Worm (Caenorhabditis elegans) whole organism, L3 larva: ENCODE measurements around the gene haf-7.

Experiments used
- R02D3.7 ChIP-seq: fragments of 150-350 bp; optimal IDR thresholded peaks from 2 replicates; lab custom pipeline; 2014; ENCODE audit warnings: missing biosample characterization, missing genetic modification characterization
- ZK546.5 ChIP-seq: sonication (generic microtip); optimal IDR thresholded peaks from 2 replicates; lab custom pipeline; 2017; ENCODE audit warnings: missing biosample characterization, missing genetic modification characterization
- aly-2 ChIP-seq: fragments of 150-350 bp; optimal IDR thresholded peaks from 2 replicates; lab custom pipeline; 2014; ENCODE audit warnings: missing biosample characterization, missing genetic modification characterization
- ceh-16 ChIP-seq: sonication (generic microtip); optimal IDR thresholded peaks from 2 replicates; lab custom pipeline; 2017; ENCODE audit warnings: missing biosample characterization, missing genetic modification characterization
- ceh-9 ChIP-seq: sonication (generic microtip); optimal IDR thresholded peaks from 2 replicates; lab custom pipeline; 2018; ENCODE audit warnings: missing biosample characterization, missing genetic modification characterization
- elt-1 ChIP-seq: fragments of 150-350 bp; optimal IDR thresholded peaks from 2 replicates; lab custom pipeline; 2014; ENCODE audit warnings: missing biosample characterization, missing genetic modification characterization
- elt-2 ChIP-seq: sonication (generic microtip); optimal IDR thresholded peaks from 2 replicates; lab custom pipeline; 2016; ENCODE audit warnings: missing genetic modification reagents, mild to moderate bottlenecking, missing genetic modification characterization, missing compliant biosample characterization
- elt-3 ChIP-seq, 3 experiments: fragments of 150-350 bp in 1 of 3; sonication (generic microtip) in 2 of 3; optimal IDR thresholded peaks; 2 replicates in 2 of 3; 4 replicates in 1 of 3; lab custom pipeline; 2014 to 2017; ENCODE audit warnings: missing biosample characterization in 3 of 3, missing genetic modification characterization in 3 of 3
- eor-1 ChIP-seq, 2 experiments: fragments of 150-350 bp; optimal IDR thresholded peaks; 2 replicates each; lab custom pipeline; 2014 to 2018; ENCODE audit warnings: missing biosample characterization in 2 of 2, missing genetic modification characterization in 2 of 2
- fkh-10 ChIP-seq: sonication (generic microtip); optimal IDR thresholded peaks from 2 replicates; lab custom pipeline; 2017; ENCODE audit warnings: missing biosample characterization, missing genetic modification reagents, missing genetic modification characterization
- fkh-2 ChIP-seq: fragments of 150-350 bp; optimal IDR thresholded peaks from 2 replicates; lab custom pipeline; 2014; ENCODE audit warnings: missing biosample characterization, missing genetic modification reagents, missing genetic modification characterization
- fos-1 ChIP-seq: fragments of 150-350 bp; optimal IDR thresholded peaks from 2 replicates; lab custom pipeline; 2014; ENCODE audit warnings: missing biosample characterization, missing genetic modification characterization
- hmg-11 ChIP-seq: sonication (generic microtip); optimal IDR thresholded peaks from 2 replicates; lab custom pipeline; 2016; ENCODE audit warnings: missing genetic modification characterization, missing compliant biosample characterization
- jun-1 ChIP-seq: fragments of 150-350 bp; optimal IDR thresholded peaks from 2 replicates; lab custom pipeline; 2014; ENCODE audit warnings: missing biosample characterization, missing genetic modification reagents, missing genetic modification characterization
- lin-15B ChIP-seq: fragments of 150-350 bp; optimal IDR thresholded peaks from 2 replicates; lab custom pipeline; 2014; ENCODE audit warnings: missing biosample characterization, missing genetic modification characterization
- lin-39 ChIP-seq: fragments of 150-350 bp; optimal IDR thresholded peaks from 2 replicates; lab custom pipeline; 2018; ENCODE audit warnings: missing biosample characterization, missing genetic modification reagents, missing genetic modification characterization
- mdl-1 ChIP-seq: fragments of 150-350 bp; optimal IDR thresholded peaks from 2 replicates; lab custom pipeline; 2014; ENCODE audit warnings: missing biosample characterization, missing genetic modification characterization
- mml-1 ChIP-seq: fragments of 150-350 bp; sonication (generic microtip); optimal IDR thresholded peaks from 3 replicates; lab custom pipeline; 2014; ENCODE audit warnings: missing biosample characterization, missing genetic modification characterization
- nfya-1 ChIP-seq: sonication (generic microtip); optimal IDR thresholded peaks from 2 replicates; lab custom pipeline; 2017; ENCODE audit warnings: missing genetic modification characterization, mild to moderate bottlenecking, missing compliant biosample characterization, antibody characterized with exemption, moderate library complexity; ENCODE audit not compliant: insufficient read depth
- nhr-12 ChIP-seq: fragments of 150-350 bp; optimal IDR thresholded peaks from 2 replicates; lab custom pipeline; 2014; ENCODE audit warnings: missing biosample characterization, missing genetic modification characterization
- nhr-237 ChIP-seq: fragments of 150-350 bp; optimal IDR thresholded peaks from 2 replicates; lab custom pipeline; 2014; ENCODE audit warnings: missing biosample characterization, missing genetic modification characterization
- nhr-25 ChIP-seq: sonication (generic microtip); optimal IDR thresholded peaks from 2 replicates; lab custom pipeline; 2017; ENCODE audit warnings: missing biosample characterization, missing genetic modification characterization
- nhr-67 ChIP-seq: fragments of 150-350 bp; optimal IDR thresholded peaks from 2 replicates; lab custom pipeline; 2014; ENCODE audit warnings: missing biosample characterization, missing genetic modification characterization
- pha-4 ChIP-seq: fragments of 150-350 bp; optimal IDR thresholded peaks from 2 replicates; lab custom pipeline; 2014; ENCODE audit warnings: missing biosample characterization, missing genetic modification reagents, missing genetic modification characterization
- pqm-1 ChIP-seq: fragments of 150-350 bp; optimal IDR thresholded peaks from 2 replicates; lab custom pipeline; 2017; ENCODE audit warnings: missing biosample characterization, missing genetic modification characterization, inconsistent platforms
- sea-2 ChIP-seq: fragments of 150-350 bp; sonication (generic microtip); optimal IDR thresholded peaks from 4 replicates; lab custom pipeline; 2014; ENCODE audit warnings: missing biosample characterization, missing genetic modification reagents, missing genetic modification characterization
- skn-1 ChIP-seq: fragments of 150-350 bp; optimal IDR thresholded peaks from 2 replicates; lab custom pipeline; 2014; ENCODE audit warnings: missing biosample characterization, missing genetic modification characterization
- unc-39 ChIP-seq: sonication (generic microtip); optimal IDR thresholded peaks from 4 replicates; lab custom pipeline; 2017; ENCODE audit warnings: missing biosample characterization, missing genetic modification characterization
- unc-62 ChIP-seq: fragments of 150-350 bp; sonication (generic microtip); optimal IDR thresholded peaks from 4 replicates; lab custom pipeline; 2014; ENCODE audit warnings: missing biosample characterization, missing genetic modification reagents, missing genetic modification characterization
- zag-1 ChIP-seq: fragments of 150-350 bp; optimal IDR thresholded peaks from 2 replicates; lab custom pipeline; 2014; ENCODE audit warnings: missing biosample characterization, missing genetic modification characterization
- ztf-11 ChIP-seq: fragments of 150-350 bp; optimal IDR thresholded peaks from 2 replicates; lab custom pipeline; 2014; ENCODE audit warnings: missing biosample characterization, missing genetic modification characterization
- ztf-4 ChIP-seq: fragments of 150-350 bp; optimal IDR thresholded peaks from 2 replicates; lab custom pipeline; 2014; ENCODE audit warnings: missing biosample characterization, missing genetic modification characterization

The haf-7 gene

DNA sequence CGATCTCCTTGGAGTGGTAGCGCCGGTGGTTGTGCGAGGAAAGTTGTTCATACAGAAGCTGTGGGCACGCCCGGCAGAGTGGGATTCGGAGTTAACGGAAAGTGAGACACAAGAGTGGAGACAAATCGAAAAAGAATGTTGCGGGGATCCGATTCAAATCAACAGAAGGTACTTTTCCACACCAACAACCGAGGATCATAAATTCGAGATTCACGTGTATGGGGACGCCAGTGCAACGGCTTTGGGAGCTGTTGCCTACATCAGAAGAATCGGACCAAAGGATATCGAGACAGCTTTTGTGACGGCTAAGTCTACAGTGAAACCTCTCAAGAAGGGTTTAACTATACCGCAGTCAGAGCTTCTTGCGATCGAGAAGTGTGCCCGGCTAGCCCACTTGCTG lies 9.5 kb upstream of the haf-7 start:
- no peak for TF ChIP-seq lin-15B (tag; lab: Kevin White, UChicago)
- no peak for TF ChIP-seq elt-2 (tag; lab: Kevin White, UChicago)
- TF ChIP-seq nhr-25 (tag; lab: Kevin White, UChicago) = no peak
- no peak for TF ChIP-seq elt-1 (tag; lab: Kevin White, UChicago)
- TF ChIP-seq ceh-16 (tag; lab: Kevin White, UChicago) = no peak
- TF ChIP-seq ceh-9 (tag; lab: Kevin White, UChicago) = no peak

DNA sequence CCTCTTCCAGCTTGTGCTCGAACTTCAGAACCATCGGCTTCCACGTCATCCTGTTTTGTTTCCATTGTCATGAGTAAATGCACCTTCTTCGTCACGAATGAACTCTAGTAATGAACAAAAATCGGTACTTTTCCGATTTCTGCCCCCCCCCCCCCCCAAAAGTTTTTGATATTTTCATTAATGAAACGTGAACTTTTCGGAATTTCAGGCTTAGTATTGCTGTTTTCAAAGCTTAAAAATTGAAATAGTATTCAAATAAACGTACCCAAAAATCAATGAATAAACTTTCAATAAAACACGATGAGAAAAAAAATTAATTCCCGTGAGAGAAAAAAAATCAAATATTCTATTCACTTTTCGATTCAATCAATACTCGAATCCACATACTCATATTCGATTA lies 6.6 kb downstream of the haf-7 start, which contains the start of the genes scrm-7 and Y50E8A.10:
scrm-7 (minus strand) TSS at position 101 of the 400 bp plus-strand sequence.
Y50E8A.10 (plus strand) TSS at position 353 of the 400 bp plus-strand sequence.
- TF ChIP-seq fos-1 (no peak), unc-62 (GFP tag; lab: Kevin White, UChicago) (no peak)

DNA sequence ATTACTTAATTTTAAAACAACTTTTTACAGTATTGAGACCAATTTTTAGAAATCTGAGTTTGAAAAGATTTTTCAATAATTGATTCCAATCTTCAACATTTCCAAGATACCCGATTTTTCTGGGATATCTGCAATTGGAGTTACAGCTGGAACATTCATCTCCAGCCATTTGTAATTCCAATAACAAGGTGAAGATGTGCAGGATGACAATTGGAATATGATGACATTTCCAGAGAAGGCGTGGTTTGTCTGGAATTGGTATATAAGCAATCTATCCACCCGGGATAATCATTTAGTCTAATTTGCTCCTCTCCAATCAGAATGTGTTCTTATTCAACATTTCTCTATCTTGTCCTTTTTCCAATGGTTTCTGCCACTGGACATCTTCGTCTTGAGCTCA lies 8.1 kb downstream of the haf-7 start, which contains the start of gene Y50E8A.11:
Y50E8A.11 (plus strand) TSS at position 301 of the 400 bp plus-strand sequence.
- no peak for TF ChIP-seq elt-3 (tag; optimal IDR thresholded peaks at IDR 0.05; lab: Kevin White, UChicago)
- no peak for TF ChIP-seq lin-39 (tag; lab: Kevin White, UChicago)
- no peak for TF ChIP-seq skn-1
- no peak for TF ChIP-seq hmg-11
- no peak for TF ChIP-seq pqm-1 (tag; lab: Kevin White, UChicago)
- no peak for TF ChIP-seq fkh-2 (tag; lab: Kevin White, UChicago)
- no peak for TF ChIP-seq aly-2 (tag; lab: Kevin White, UChicago)
- TF ChIP-seq mdl-1 (tag; lab: Kevin White, UChicago) = no peak
- TF ChIP-seq unc-39 (tag; lab: Kevin White, UChicago) = no peak
- TF ChIP-seq, all 47 proteins: peak for 0

- no peak for TF ChIP-seq pha-4 (tag; lab: Kevin White, UChicago)
- TF ChIP-seq elt-1 (tag; lab: Kevin White, UChicago) = no peak
- TF ChIP-seq elt-2 (tag; lab: Kevin White, UChicago) = no peak
- TF ChIP-seq nhr-237 (tag; lab: Kevin White, UChicago) = no peak
- no peak for TF ChIP-seq mml-1 (tag; lab: Kevin White, UChicago)
- no peak for TF ChIP-seq nhr-12 (tag; lab: Kevin White, UChicago)
- no peak for TF ChIP-seq zag-1 (tag; lab: Kevin White, UChicago)
- TF ChIP-seq ztf-11 (tag; lab: Kevin White, UChicago) = no peak
Observed at ce11 chrV:14784160-14784774, 11.2 kb downstream of the haf-7 start, which contains the start of gene Y50E8A.12. Gene Y50E8A.12, minus strand, starts transcription at chrV:14784210.

DNA sequence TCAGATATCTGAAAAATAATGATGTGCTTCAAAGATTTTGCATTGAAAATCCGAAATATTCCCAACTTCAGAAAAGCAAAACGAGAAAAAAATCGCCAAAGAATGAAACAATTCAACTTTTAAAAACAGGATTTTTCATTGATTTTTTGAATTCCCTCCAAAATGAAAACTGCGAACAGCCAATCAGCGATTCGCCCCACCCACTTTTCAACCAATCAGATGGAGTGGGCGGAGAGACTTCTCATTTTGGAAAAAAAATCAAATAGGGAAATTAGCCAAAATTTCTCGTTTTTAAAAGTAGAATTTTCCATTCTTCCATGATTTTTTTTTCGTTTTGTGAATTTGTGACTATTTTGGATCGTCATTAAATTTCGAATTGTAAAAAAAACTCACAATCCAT lies 11.7 kb downstream of the haf-7 start:
- peak; percentile 91 for TF ChIP-seq nfya-1
- TF ChIP-seq R02D3.7 (tag; lab: Kevin White, UChicago) = no peak
- no peak for TF ChIP-seq eor-1 (tag; optimal IDR thresholded peaks at IDR 0.05; lab: Kevin White, UChicago)

- no peak for TF ChIP-seq ztf-4
- no peak for TF ChIP-seq nhr-67
- TF ChIP-seq lin-39 (tag; lab: Kevin White, UChicago) = no peak
- TF ChIP-seq R02D3.7 (tag; lab: Kevin White, UChicago) = no peak
- TF ChIP-seq fkh-10 = no peak
- no peak for TF ChIP-seq sea-2
- no peak for TF ChIP-seq ZK546.5 (tag; lab: Kevin White, UChicago)
- no peak for TF ChIP-seq hmg-11
- TF ChIP-seq nfya-1 = no peak
- no peak for TF ChIP-seq unc-39 (tag; lab: Kevin White, UChicago)
- TF ChIP-seq elt-3 (tag; optimal IDR thresholded peaks at IDR 0.05; lab: Kevin White, UChicago) = no peak
- TF ChIP-seq nhr-237 (tag; lab: Kevin White, UChicago) = no peak
- TF ChIP-seq aly-2 (tag; lab: Kevin White, UChicago) = no peak
- TF ChIP-seq jun-1 = no peak
Observed at ce11 chrV:14788462-14788861, 15.4 kb downstream of the haf-7 start.
